Fruit fly (Drosophila melanogaster): ENCODE results near the gene CG2680.

DNA sequence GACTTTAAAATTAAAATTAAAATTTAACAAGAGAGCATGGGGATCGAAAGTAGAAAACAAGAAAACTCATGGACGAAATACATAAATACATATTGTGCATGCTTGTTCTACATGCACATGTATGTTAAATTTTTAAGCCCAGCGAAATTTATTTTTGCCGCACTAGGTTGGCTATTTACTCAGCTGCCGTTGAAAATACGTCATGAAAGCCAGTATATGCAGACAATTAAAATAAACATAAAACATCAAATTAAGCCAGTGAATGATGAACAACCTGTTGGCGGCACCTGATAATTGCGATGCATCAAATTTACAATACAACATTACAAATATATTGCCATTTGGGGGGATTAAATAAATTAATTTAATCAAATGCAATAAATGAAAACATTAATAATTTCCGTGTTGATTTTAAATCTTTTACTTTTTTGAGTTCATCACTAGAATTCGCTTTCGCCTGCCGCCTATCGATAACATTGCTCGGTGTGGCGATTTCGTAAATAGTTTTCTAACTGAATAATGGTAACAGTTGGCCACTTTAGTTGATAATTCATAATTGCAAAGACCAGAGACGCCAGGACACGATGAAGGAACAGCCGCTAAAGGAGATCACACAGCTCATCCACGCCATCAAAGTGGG, 3.0 kb downstream of the CG2680 start, which contains the start of gene eIF2Bbeta:
- no peak for TF ChIP-seq al (GFP tag; IDR thresholded peaks at IDR 0.05)
- no peak for TF ChIP-seq ase (GFP tag; IDR thresholded peaks at IDR 0.05)
- no peak for TF ChIP-seq en (GFP tag; optimal IDR thresholded peaks at IDR 0.05)
- TF ChIP-seq Antp (GFP tag; optimal IDR thresholded peaks at IDR 0.05) = no peak

Measured in whole organism, embryonic.